Fruit fly (Drosophila melanogaster) whole organism, embryonic: ENCODE measurements around the gene Ids.

Experiments
- Aef1 ChIP-seq: fragments of 200-800 bp; sonication (Bioruptor generic); IDR thresholded peaks from 3 replicates; pipeline ENCODE4 v1.3.6; 2022; ENCODE audit warnings: missing biosample characterization, missing genetic modification characterization
- Atf-2 ChIP-seq: fragments of 200-800 bp; sonication (Bioruptor generic); optimal IDR thresholded peaks from 2 replicates; lab custom pipeline; 2016; ENCODE audit warnings: missing biosample characterization, missing genetic modification characterization
- Awh ChIP-seq: fragments of 200-800 bp; sonication (Bioruptor generic); IDR thresholded peaks from 2 replicates; pipeline ENCODE4, ENCODE4 v1.3.6; 2022; ENCODE audit warnings: missing biosample characterization, missing genetic modification characterization
- Bteb2 ChIP-seq: fragments of 200-800 bp; sonication (Bioruptor generic); optimal IDR thresholded peaks from 2 replicates; lab custom pipeline; 2016; ENCODE audit warnings: missing biosample characterization, missing genetic modification characterization
- CG10321 ChIP-seq: fragments of 200-800 bp; sonication (Bioruptor generic); IDR thresholded peaks from 2 replicates; pipeline ENCODE4 v1.3.6; 2022; ENCODE audit warnings: missing biosample characterization, missing genetic modification characterization
- CG10959 ChIP-seq: fragments of 200-800 bp; sonication (Bioruptor generic); IDR thresholded peaks from 2 replicates; pipeline ENCODE4 v1.3.6; 2022; ENCODE audit warnings: missing biosample characterization, missing genetic modification characterization
- CG11085 ChIP-seq: fragments of 200-800 bp; sonication (Bioruptor generic); IDR thresholded peaks from 2 replicates; pipeline ENCODE4 v1.3.6; 2022; ENCODE audit warnings: missing biosample characterization, missing genetic modification characterization
- CG12071 ChIP-seq: fragments of 200-800 bp; sonication (Bioruptor generic); optimal IDR thresholded peaks from 3 replicates; lab custom pipeline; 2018; ENCODE audit warnings: missing biosample characterization, mild to moderate bottlenecking, missing genetic modification characterization
- CG12744 ChIP-seq: fragments of 200-800 bp; sonication (Bioruptor generic); optimal IDR thresholded peaks from 2 replicates; lab custom pipeline; 2016; ENCODE audit warnings: missing biosample characterization, missing genetic modification characterization
- CG15011 ChIP-seq: fragments of 200-800 bp; sonication (Bioruptor generic); optimal IDR thresholded peaks from 3 replicates; lab custom pipeline; 2018; ENCODE audit warnings: missing biosample characterization, mild to moderate bottlenecking, missing genetic modification characterization
- CG15514 ChIP-seq: fragments of 200-800 bp; sonication (Bioruptor generic); optimal IDR thresholded peaks from 3 replicates; lab custom pipeline; 2017; ENCODE audit warnings: missing biosample characterization, missing genetic modification characterization, mild to moderate bottlenecking, moderate library complexity, missing genetic modification reagents
- CG16863 ChIP-seq: fragments of 200-800 bp; sonication (Bioruptor generic); optimal IDR thresholded peaks from 3 replicates; lab custom pipeline; 2016; ENCODE audit warnings: missing biosample characterization, missing genetic modification characterization
- CG2129 ChIP-seq: fragments of 200-800 bp; sonication (Bioruptor generic); IDR thresholded peaks from 2 replicates; pipeline ENCODE4 v1.3.6; 2022; ENCODE audit warnings: missing biosample characterization, missing genetic modification characterization; ENCODE audit not compliant: partially characterized antibody
- CG30020 ChIP-seq: fragments of 200-800 bp; optimal IDR thresholded peaks from 2 replicates; lab custom pipeline; 2019; ENCODE audit warnings: missing biosample characterization, mild to moderate bottlenecking, missing genetic modification characterization, moderate library complexity
- CG30431 ChIP-seq: fragments of 200-800 bp; sonication (Bioruptor generic); optimal IDR thresholded peaks from 2 replicates; lab custom pipeline; 2017; ENCODE audit warnings: missing biosample characterization, missing genetic modification characterization
- CG3995 ChIP-seq: fragments of 200-800 bp; sonication (Bioruptor generic); optimal IDR thresholded peaks from 3 replicates; lab custom pipeline; 2016; ENCODE audit warnings: missing biosample characterization, missing genetic modification characterization
- CG43689 ChIP-seq: fragments of 200-800 bp; sonication (Bioruptor generic); IDR thresholded peaks from 2 replicates; pipeline ENCODE4 v1.3.6; 2022; ENCODE audit warnings: missing biosample characterization, missing genetic modification characterization
- CG6791 ChIP-seq: fragments of 200-800 bp; sonication (Bioruptor generic); IDR thresholded peaks from 3 replicates; pipeline ENCODE4 v1.3.6; 2022; ENCODE audit warnings: missing biosample characterization, missing genetic modification characterization; ENCODE audit not compliant: partially characterized antibody
- CG7271 ChIP-seq: fragments of 200-800 bp; sonication (Bioruptor generic); optimal IDR thresholded peaks from 2 replicates; lab custom pipeline; 2018; ENCODE audit warnings: missing biosample characterization, mild to moderate bottlenecking, missing genetic modification characterization, moderate library complexity
- CG7839 ChIP-seq: fragments of 200-800 bp; sonication (Bioruptor generic); optimal IDR thresholded peaks from 3 replicates; lab custom pipeline; 2018; ENCODE audit warnings: missing biosample characterization, mild to moderate bottlenecking, missing genetic modification characterization, moderate library complexity
- CG8089 ChIP-seq: fragments of 200-800 bp; sonication (Bioruptor generic); optimal IDR thresholded peaks from 3 replicates; lab custom pipeline; 2016; ENCODE audit warnings: missing biosample characterization, missing genetic modification characterization
- CG9876 ChIP-seq: fragments of 200-800 bp; sonication (Bioruptor generic); optimal IDR thresholded peaks from 2 replicates; lab custom pipeline; 2016; ENCODE audit warnings: missing biosample characterization, missing genetic modification characterization
- CoRest ChIP-seq: fragments of 200-800 bp; sonication (Bioruptor generic); optimal IDR thresholded peaks from 3 replicates; lab custom pipeline; 2018; ENCODE audit warnings: missing biosample characterization, mild to moderate bottlenecking, missing genetic modification characterization, moderate library complexity
- CrebB ChIP-seq: fragments of 200-800 bp; sonication (Bioruptor generic); optimal IDR thresholded peaks from 3 replicates; lab custom pipeline; 2018; ENCODE audit warnings: missing biosample characterization, mild to moderate bottlenecking, missing genetic modification characterization
- Dek ChIP-seq: fragments of 200-800 bp; sonication (Bioruptor generic); optimal IDR thresholded peaks from 3 replicates; lab custom pipeline; 2019; ENCODE audit warnings: missing biosample characterization, mild to moderate bottlenecking, missing genetic modification characterization, moderate library complexity
- Dip2 ChIP-seq: fragments of 200-800 bp; sonication (Bioruptor generic); IDR thresholded peaks from 2 replicates; pipeline ENCODE4 v1.3.6; 2022; ENCODE audit warnings: missing biosample characterization, missing genetic modification characterization
- ERR ChIP-seq: fragments of 200-800 bp; sonication (Bioruptor generic); optimal IDR thresholded peaks from 2 replicates; lab custom pipeline; 2016; ENCODE audit warnings: missing biosample characterization, missing genetic modification characterization
- Eip74EF ChIP-seq, 2 experiments: fragments of 200-800 bp in 1 of 2; fragments of >200 bp in 1 of 2; sonication (Bioruptor generic) in 1 of 2; optimal IDR thresholded peaks; 2 replicates each; lab custom pipeline; 2017 to 2019; ENCODE audit warnings: missing biosample characterization in 2 of 2, missing genetic modification characterization in 2 of 2, mild to moderate bottlenecking in 1 of 2, moderate library complexity in 1 of 2
- Gsc ChIP-seq: fragments of 200-800 bp; sonication (Bioruptor generic); IDR thresholded peaks from 2 replicates; pipeline ENCODE4 v1.3.6; 2022; ENCODE audit warnings: missing biosample characterization, missing genetic modification characterization
- HLHmδ ChIP-seq: fragments of 200-800 bp; sonication (Bioruptor generic); optimal IDR thresholded peaks from 2 replicates; lab custom pipeline; 2018; ENCODE audit warnings: missing biosample characterization, mild to moderate bottlenecking, missing genetic modification characterization, moderate library complexity
- MESR4 ChIP-seq: fragments of 200-800 bp; sonication (Bioruptor generic); optimal IDR thresholded peaks from 2 replicates; lab custom pipeline; 2018; ENCODE audit warnings: missing biosample characterization, mild to moderate bottlenecking, missing genetic modification characterization, moderate library complexity
- Myb ChIP-seq: fragments of 200-800 bp; sonication (Bioruptor generic); optimal IDR thresholded peaks from 2 replicates; lab custom pipeline; 2016; ENCODE audit warnings: missing biosample characterization, missing genetic modification characterization
- NC2α ChIP-seq: fragments of 200-800 bp; sonication (Bioruptor generic); optimal IDR thresholded peaks from 2 replicates; lab custom pipeline; 2016; ENCODE audit warnings: missing biosample characterization, missing genetic modification characterization
- Nf-YC ChIP-seq: fragments of 200-800 bp; optimal IDR thresholded peaks from 3 replicates; lab custom pipeline; 2019; ENCODE audit warnings: missing biosample characterization, mild to moderate bottlenecking, missing genetic modification characterization, moderate library complexity
- Optix ChIP-seq: fragments of 200-800 bp; sonication (Bioruptor generic); IDR thresholded peaks from 3 replicates; pipeline ENCODE4 v1.3.6; 2022; ENCODE audit warnings: missing biosample characterization, missing genetic modification characterization
- Pdp1 ChIP-seq, 2 experiments: fragments of 200-800 bp; sonication (Bioruptor generic); optimal IDR thresholded peaks; 3 replicates each; lab custom pipeline; 2016; ENCODE audit warnings: missing biosample characterization in 2 of 2, missing genetic modification characterization in 2 of 2, mild to moderate bottlenecking in 1 of 2, moderate library complexity in 1 of 2
- Side ChIP-seq: fragments of 200-800 bp; sonication (Bioruptor generic); optimal IDR thresholded peaks from 2 replicates; lab custom pipeline; 2016; ENCODE audit warnings: missing biosample characterization, missing genetic modification characterization
- Trl ChIP-seq, 3 experiments: fragments of >200 bp in 2 of 3; fragments of 200-800 bp in 1 of 3; sonication (Bioruptor generic) in 1 of 3; optimal IDR thresholded peaks; 2 replicates in 1 of 3; 3 replicates in 2 of 3; lab custom pipeline; 2016 to 2017; ENCODE audit warnings: missing biosample characterization in 1 of 3, missing genetic modification characterization in 1 of 3
- Xrp1 ChIP-seq: fragments of 200-800 bp; sonication (Bioruptor generic); IDR thresholded peaks from 2 replicates; pipeline ENCODE4 v1.3.6; 2022; ENCODE audit warnings: missing biosample characterization, missing genetic modification characterization
- chinmo ChIP-seq: fragments of 200-800 bp; sonication (Bioruptor generic); IDR thresholded peaks from 4 replicates; pipeline ENCODE4 v1.3.6; 2022; ENCODE audit warnings: missing biosample characterization, missing genetic modification characterization; ENCODE audit not compliant: partially characterized antibody
- croc ChIP-seq: fragments of 200-800 bp; sonication (Bioruptor generic); conservative IDR thresholded peaks from 3 replicates; pipeline ENCODE4 v1.3.6; 2022; ENCODE audit warnings: missing biosample characterization, missing genetic modification characterization
- dmrt11E ChIP-seq: fragments of 200-800 bp; sonication (Bioruptor generic); optimal IDR thresholded peaks from 3 replicates; lab custom pipeline; 2018; ENCODE audit warnings: missing biosample characterization, mild to moderate bottlenecking, missing genetic modification characterization, moderate library complexity
- dpn ChIP-seq, 2 experiments: fragments of 200-800 bp; sonication (Bioruptor generic); optimal IDR thresholded peaks; 3 replicates each; lab custom pipeline; 2016; ENCODE audit warnings: missing biosample characterization in 2 of 2, missing genetic modification characterization in 2 of 2
- fd64A ChIP-seq: fragments of 200-800 bp; sonication (Bioruptor generic); optimal IDR thresholded peaks from 3 replicates; lab custom pipeline; 2018; ENCODE audit warnings: missing biosample characterization, mild to moderate bottlenecking, missing genetic modification characterization
- lola ChIP-seq, 3 experiments: fragments of >200 bp in 2 of 3; fragments of 200-800 bp in 1 of 3; sonication (Bioruptor generic) in 1 of 3; optimal IDR thresholded peaks; 2 replicates each; lab custom pipeline; 2017 to 2019; ENCODE audit warnings: missing biosample characterization in 3 of 3, missing genetic modification characterization in 3 of 3, mild to moderate bottlenecking in 1 of 3, moderate library complexity in 1 of 3
- nerfin-2 ChIP-seq: fragments of 200-800 bp; sonication (Bioruptor generic); IDR thresholded peaks from 2 replicates; pipeline ENCODE4 v1.3.6; 2022; ENCODE audit warnings: missing biosample characterization, missing genetic modification characterization; ENCODE audit not compliant: partially characterized antibody
- pita ChIP-seq: fragments of 200-800 bp; sonication (Bioruptor generic); optimal IDR thresholded peaks from 2 replicates; lab custom pipeline; 2017; ENCODE audit warnings: missing biosample characterization, mild to moderate bottlenecking, missing genetic modification characterization
- pros ChIP-seq: fragments of 200-800 bp; sonication (Bioruptor generic); optimal IDR thresholded peaks from 3 replicates; lab custom pipeline; 2019; ENCODE audit warnings: missing biosample characterization, mild to moderate bottlenecking, missing genetic modification characterization, moderate library complexity
- sens-2 ChIP-seq: fragments of 200-800 bp; sonication (Bioruptor generic); IDR thresholded peaks from 2 replicates; pipeline ENCODE4 v1.3.6; 2022; ENCODE audit warnings: missing biosample characterization, missing genetic modification characterization

The Ids gene

DNA sequence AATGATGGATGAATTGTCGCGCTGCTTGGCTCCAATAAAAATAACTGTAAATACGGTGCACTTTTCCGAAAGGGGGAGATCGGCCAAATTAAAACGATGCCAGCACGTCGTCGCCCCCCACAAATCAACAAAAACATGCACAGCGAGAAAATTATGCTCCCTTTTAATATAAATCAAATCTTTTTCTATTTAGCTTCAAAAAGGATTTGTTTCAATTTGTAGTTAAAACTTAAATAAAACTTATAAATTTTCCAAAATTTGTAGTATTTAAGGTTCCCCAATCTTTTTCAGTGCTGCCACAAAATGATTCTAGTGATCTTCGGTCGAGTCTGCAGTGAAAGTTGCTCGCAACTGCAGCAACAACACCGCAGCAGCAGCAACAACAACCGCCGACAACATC, 18.0 kb downstream of the Ids start (continued):
- peak; percentile 33 for TF ChIP-seq CG9876 (GFP tag; lab: Kevin White, UChicago)
- no peak for TF ChIP-seq chinmo (GFP tag; lab: Robert Waterston, UW)
- TF ChIP-seq Awh (GFP tag; lab: Robert Waterston, UW) = peak; percentile 86
- TF ChIP-seq Bteb2 (GFP tag; lab: Kevin White, UChicago) = peak; percentile 58
- TF ChIP-seq sens-2 (GFP tag; lab: Robert Waterston, UW) = peak; percentile 84
- TF ChIP-seq Xrp1 = peak; percentile 96
- TF ChIP-seq CG8089 = peak; percentile 79
- no peak for TF ChIP-seq pita (GFP tag; lab: Kevin White, UChicago)
- TF ChIP-seq croc = peak; percentile 92
- peak; percentile 59 for TF ChIP-seq CG12744 (GFP tag; lab: Kevin White, UChicago)
- peak; percentile 91 for TF ChIP-seq CoRest (tag; lab: Kevin White, UChicago)
- TF ChIP-seq Trl (optimal IDR thresholded peaks at IDR 0.05; lab: Kevin White, UChicago) = no peak
- peak; percentile 75 for TF ChIP-seq Trl (GFP tag; optimal IDR thresholded peaks at IDR 0.05; lab: Kevin White, UChicago)
- TF ChIP-seq CG12071 (GFP tag; lab: Kevin White, UChicago) = peak; percentile 29
- no peak for TF ChIP-seq CG10321 (GFP tag; lab: Robert Waterston, UW)
- TF ChIP-seq dpn (GFP tag; optimal IDR thresholded peaks at IDR 0.05; lab: Kevin White, UChicago) = peak; percentile 74 to 84
- TF ChIP-seq HLHmδ (GFP tag; lab: Kevin White, UChicago) = no peak
- no peak for TF ChIP-seq pros (GFP tag; lab: Kevin White, UChicago)
- peak; percentile 16 for TF ChIP-seq Myb (GFP tag; lab: Kevin White, UChicago)
- TF ChIP-seq CG6791 = no peak
- TF ChIP-seq Side (GFP tag; lab: Kevin White, UChicago) = peak; percentile 79
- peak in 1 of 2 experiments; percentile 92 for TF ChIP-seq Eip74EF (GFP tag; optimal IDR thresholded peaks at IDR 0.05; lab: Kevin White, UChicago)
- peak; percentile 71 to 79 for TF ChIP-seq Pdp1 (GFP tag; optimal IDR thresholded peaks at IDR 0.05; lab: Kevin White, UChicago)
- TF ChIP-seq CG11085 (GFP tag; lab: Robert Waterston, UW) = peak; percentile 42; the same call in 1 of the 2 replicates
- peak; percentile 13 for TF ChIP-seq Nf-YC (tag; lab: Kevin White, UChicago)
- TF ChIP-seq CG10959 (GFP tag; lab: Robert Waterston, UW) = peak; percentile 90
- no peak for TF ChIP-seq CG3995 (GFP tag; lab: Kevin White, UChicago)
- TF ChIP-seq CG7839 (tag; lab: Kevin White, UChicago) = peak; percentile 90
- no peak for TF ChIP-seq CG15514
- peak; percentile 81 for TF ChIP-seq CG7271 (tag; lab: Kevin White, UChicago)
- TF ChIP-seq Atf-2 (GFP tag; lab: Kevin White, UChicago) = peak; percentile 75
- TF ChIP-seq CG30020 (tag; lab: Kevin White, UChicago) = peak; percentile 74
- no peak for TF ChIP-seq CG43689 (GFP tag; lab: Robert Waterston, UW)
- no peak for TF ChIP-seq Dip2 (GFP tag; lab: Robert Waterston, UW)
- TF ChIP-seq Dek (tag; lab: Kevin White, UChicago) = peak; percentile 34
- TF ChIP-seq dmrt11E (tag; lab: Kevin White, UChicago) = peak; percentile 97
- peak; percentile 65 for TF ChIP-seq CrebB (tag; lab: Kevin White, UChicago)
- no peak for TF ChIP-seq CG2129 (GFP tag; lab: Robert Waterston, UW)
- no peak for TF ChIP-seq nerfin-2
- TF ChIP-seq CG16863 (GFP tag; lab: Kevin White, UChicago) = peak; percentile 84
- TF ChIP-seq Aef1 (GFP tag; lab: Robert Waterston, UW) = 0 out of 3 replicates have a peak, but pooled peaks have one; percentile 28
- no peak for TF ChIP-seq MESR4 (GFP tag; lab: Kevin White, UChicago)
- TF ChIP-seq Optix (GFP tag; lab: Robert Waterston, UW) = peak; percentile 80; the same call in 2 of the 3 replicates
- TF ChIP-seq CG30431 (GFP tag; lab: Kevin White, UChicago) = peak; percentile 74
- TF ChIP-seq CG15011 (GFP tag; lab: Kevin White, UChicago) = peak; percentile 55
- TF ChIP-seq fd64A = peak; percentile 84
- TF ChIP-seq ERR (GFP tag; lab: Kevin White, UChicago) = peak; percentile 55
- TF ChIP-seq NC2α (GFP tag; lab: Kevin White, UChicago) = peak; percentile 74
- TF ChIP-seq lola (GFP tag; optimal IDR thresholded peaks at IDR 0.05; lab: Kevin White, UChicago) = peak in 1 of 3 experiments; percentile 97
- peak; percentile 67 for TF ChIP-seq Gsc (GFP tag; lab: Robert Waterston, UW)
